Worm (Caenorhabditis elegans) whole organism, early embryonic: ENCODE measurements around the gene rab-39.

Experiments used
- F13C5.2 ChIP-seq: sonication (generic microtip); optimal IDR thresholded peaks from 2 replicates; lab custom pipeline; 2017; ENCODE audit warnings: mild to moderate bottlenecking, missing genetic modification characterization, inconsistent platforms, missing compliant biosample characterization
- ama-1 ChIP-seq: fragments of 150-350 bp; optimal IDR thresholded peaks from 2 replicates; lab custom pipeline; 2014
- ceh-13 ChIP-seq: fragments of 200-800 bp; sonication (Bioruptor generic); optimal IDR thresholded peaks from 2 replicates; lab custom pipeline; 2018; ENCODE audit warnings: mild to moderate bottlenecking, missing genetic modification characterization, missing compliant biosample characterization
- ceh-36 ChIP-seq: sonication (generic microtip); optimal IDR thresholded peaks from 2 replicates; lab custom pipeline; 2016; ENCODE audit warnings: missing genetic modification characterization, inconsistent platforms, missing compliant biosample characterization
- ets-7 ChIP-seq: sonication (generic microtip); optimal IDR thresholded peaks from 2 replicates; lab custom pipeline; 2016; ENCODE audit warnings: missing genotype, missing genetic modification characterization, missing compliant biosample characterization
- flt-1 ChIP-seq: fragments of 200-800 bp; sonication (Bioruptor generic); IDR thresholded peaks from 2 replicates; pipeline ENCODE4 v1.3.6; 2022; ENCODE audit warnings: missing genetic modification characterization, missing compliant biosample characterization
- hmg-4 ChIP-seq: fragments of 200-800 bp; sonication (Bioruptor generic); optimal IDR thresholded peaks from 2 replicates; lab custom pipeline; 2018; ENCODE audit warnings: mild to moderate bottlenecking, missing genetic modification characterization, missing compliant biosample characterization
- hnd-1 ChIP-seq: sonication (generic microtip); optimal IDR thresholded peaks from 2 replicates; lab custom pipeline; 2016; ENCODE audit warnings: missing genetic modification characterization, missing compliant biosample characterization
- sea-1 ChIP-seq: fragments of 200-800 bp; sonication (Bioruptor generic); conservative IDR thresholded peaks from 2 replicates; pipeline ENCODE4 v1.3.6; 2022; ENCODE audit warnings: missing genetic modification characterization, missing compliant biosample characterization
- tbx-11 ChIP-seq: fragments of 200-800 bp; sonication (Bioruptor generic); IDR thresholded peaks from 2 replicates; pipeline ENCODE4 v1.3.6; 2022; ENCODE audit warnings: missing genetic modification characterization, missing compliant biosample characterization
- tbx-37 ChIP-seq: fragments of 200-800 bp; sonication (Bioruptor generic); conservative IDR thresholded peaks from 2 replicates; pipeline ENCODE4 v1.3.6; 2022; ENCODE audit warnings: missing genetic modification reagents, missing genetic modification characterization, missing compliant biosample characterization
- tra-4 ChIP-seq: sonication (generic microtip); optimal IDR thresholded peaks from 2 replicates; lab custom pipeline; 2017; ENCODE audit warnings: missing genetic modification characterization, missing compliant biosample characterization

ce11 chrII:9281595-9281994, 41.1 kb downstream of the rab-39 start:
- no peak for TF ChIP-seq ama-1 (lab: Kevin White, UChicago)
- no peak for TF ChIP-seq flt-1 (GFP tag; lab: Robert Waterston, UW)
- TF ChIP-seq tbx-37, result no peak
- no peak for TF ChIP-seq sea-1 (GFP tag; lab: Robert Waterston, UW)
- no peak for TF ChIP-seq tra-4 (tag; lab: Kevin White, UChicago)
- no peak for TF ChIP-seq hnd-1 (tag; lab: Kevin White, UChicago)
- TF ChIP-seq ets-7 (tag; lab: Kevin White, UChicago), result no peak
- TF ChIP-seq ceh-13 (GFP tag; lab: Kevin White, UChicago), result no peak
- no peak for TF ChIP-seq hmg-4
- no peak for TF ChIP-seq ceh-36
- TF ChIP-seq F13C5.2 (tag; lab: Kevin White, UChicago), result no peak
- TF ChIP-seq tbx-11 (GFP tag; lab: Robert Waterston, UW), result no peak
